Worm (Caenorhabditis elegans) whole organism, L1 larva: ENCODE results near the gene sek-3.

ENCODE experiments used
- ama-1 ChIP-seq: fragments of 150-350 bp; optimal IDR thresholded peaks from 2 replicates; lab custom pipeline; 2014
- ces-1 ChIP-seq: fragments of 150-350 bp; optimal IDR thresholded peaks from 2 replicates; lab custom pipeline; 2014; ENCODE audit warnings: missing biosample characterization, missing genetic modification reagents, missing genetic modification characterization
- elt-2 ChIP-seq: sonication (generic microtip); optimal IDR thresholded peaks from 2 replicates; lab custom pipeline; 2016; ENCODE audit warnings: missing genetic modification characterization, mild to moderate bottlenecking, inconsistent platforms, missing compliant biosample characterization, missing genetic modification reagents
- lin-13 ChIP-seq: fragments of 150-350 bp; optimal IDR thresholded peaks from 2 replicates; lab custom pipeline; 2014; ENCODE audit warnings: missing biosample characterization, missing genetic modification reagents, missing genetic modification characterization
- mep-1 ChIP-seq: fragments of 150-350 bp; optimal IDR thresholded peaks from 2 replicates; lab custom pipeline; 2014; ENCODE audit warnings: missing biosample characterization, missing genetic modification characterization
- nhr-19 ChIP-seq: fragments of 200-800 bp; sonication (Bioruptor generic); conservative IDR thresholded peaks from 2 replicates; pipeline ENCODE4 v1.3.6; 2022; ENCODE audit warnings: missing genetic modification characterization, missing compliant biosample characterization
- snpc-4 ChIP-seq: fragments of 150-350 bp; optimal IDR thresholded peaks from 2 replicates; lab custom pipeline; 2014; ENCODE audit warnings: missing biosample characterization, missing genetic modification characterization
- sox-4 ChIP-seq: sonication (generic microtip); optimal IDR thresholded peaks from 2 replicates; lab custom pipeline; 2016; ENCODE audit warnings: missing genetic modification characterization, missing compliant biosample characterization

ce11 chrX:4981059-4981458, 36.6 kb upstream of the sek-3 start:
- TF ChIP-seq elt-2 = no peak
- no peak for TF ChIP-seq mep-1 (tag; lab: Kevin White, UChicago)
- TF ChIP-seq sox-4 (tag; lab: Kevin White, UChicago) = no peak
- no peak for TF ChIP-seq ama-1 (lab: Kevin White, UChicago)
- no peak for TF ChIP-seq ces-1 (GFP tag; lab: Kevin White, UChicago)
- TF ChIP-seq nhr-19 (GFP tag; lab: Robert Waterston, UW) = no peak
- TF ChIP-seq lin-13 (GFP tag; lab: Kevin White, UChicago) = no peak
- no peak for TF ChIP-seq snpc-4 (tag; lab: Kevin White, UChicago)
